Fruit fly (Drosophila melanogaster) whole organism, adult: ENCODE data around the gene Srx.

ENCODE experiments used
- CG11617 ChIP-seq: fragments of 200-800 bp; sonication (Bioruptor generic); optimal IDR thresholded peaks from 2 replicates; lab custom pipeline; 2017; ENCODE audit warnings: mild to moderate bottlenecking, missing biosample characterization, missing genetic modification reagents, missing genetic modification characterization
- CG12768 ChIP-seq: fragments of 200-800 bp; sonication (Bioruptor generic); optimal IDR thresholded peaks from 2 replicates; lab custom pipeline; 2017; ENCODE audit warnings: missing biosample characterization, missing genetic modification characterization, mild to moderate bottlenecking, moderate library complexity, missing genetic modification reagents
- CG33017 ChIP-seq: fragments of 200-800 bp; sonication (Bioruptor generic); optimal IDR thresholded peaks from 2 replicates; lab custom pipeline; 2018; ENCODE audit warnings: missing biosample characterization, mild to moderate bottlenecking, missing genetic modification characterization, moderate library complexity
- CG7045 ChIP-seq: fragments of 200-800 bp; sonication (Bioruptor generic); optimal IDR thresholded peaks from 2 replicates; lab custom pipeline; 2017; ENCODE audit warnings: missing biosample characterization, mild to moderate bottlenecking, missing genetic modification characterization
- CG7101 ChIP-seq: fragments of 200-800 bp; sonication (Bioruptor generic); optimal IDR thresholded peaks from 2 replicates; lab custom pipeline; 2018; ENCODE audit warnings: missing biosample characterization, mild to moderate bottlenecking, missing genetic modification characterization, moderate library complexity
- Crg-1 ChIP-seq: fragments of 200-800 bp; sonication (Bioruptor generic); optimal IDR thresholded peaks from 2 replicates; lab custom pipeline; 2016; ENCODE audit warnings: missing biosample characterization, missing genetic modification characterization
- Mnt ChIP-seq: fragments of 200-800 bp; sonication (Bioruptor generic); optimal IDR thresholded peaks from 2 replicates; lab custom pipeline; 2016; ENCODE audit warnings: missing biosample characterization, mild to moderate bottlenecking, missing genetic modification characterization
- bab1 ChIP-seq: fragments of 200-800 bp; sonication (Bioruptor generic); optimal IDR thresholded peaks from 3 replicates; lab custom pipeline; 2019; ENCODE audit warnings: missing biosample characterization, mild to moderate bottlenecking, missing genetic modification characterization, moderate library complexity
- cnc ChIP-seq, 2 experiments: fragments of >200 bp; optimal IDR thresholded peaks; 2 replicates each; lab custom pipeline; 2017
- kay ChIP-seq: fragments of 200-800 bp; sonication (Bioruptor generic); peaks from one replicate; lab custom pipeline; 2016; ENCODE audit warnings: missing biosample characterization, missing genetic modification characterization, borderline replicate concordance
- ovo ChIP-seq: fragments of 200-800 bp; sonication (Bioruptor generic); optimal IDR thresholded peaks from 2 replicates; lab custom pipeline; 2016; ENCODE audit warnings: missing biosample characterization, missing genetic modification characterization
- pad ChIP-seq: fragments of 200-800 bp; sonication (Bioruptor generic); optimal IDR thresholded peaks from 3 replicates; lab custom pipeline; 2017; ENCODE audit warnings: missing biosample characterization, missing genetic modification characterization, mild to moderate bottlenecking, moderate library complexity, missing genetic modification reagents
- tj ChIP-seq: fragments of 200-800 bp; sonication (Bioruptor generic); optimal IDR thresholded peaks from 3 replicates; lab custom pipeline; 2017; ENCODE audit warnings: missing biosample characterization, mild to moderate bottlenecking, missing genetic modification characterization, moderate library complexity
- toe ChIP-seq: fragments of 200-800 bp; sonication (Bioruptor generic); optimal IDR thresholded peaks from 2 replicates; lab custom pipeline; 2016; ENCODE audit warnings: missing biosample characterization, missing genetic modification characterization

DNA sequence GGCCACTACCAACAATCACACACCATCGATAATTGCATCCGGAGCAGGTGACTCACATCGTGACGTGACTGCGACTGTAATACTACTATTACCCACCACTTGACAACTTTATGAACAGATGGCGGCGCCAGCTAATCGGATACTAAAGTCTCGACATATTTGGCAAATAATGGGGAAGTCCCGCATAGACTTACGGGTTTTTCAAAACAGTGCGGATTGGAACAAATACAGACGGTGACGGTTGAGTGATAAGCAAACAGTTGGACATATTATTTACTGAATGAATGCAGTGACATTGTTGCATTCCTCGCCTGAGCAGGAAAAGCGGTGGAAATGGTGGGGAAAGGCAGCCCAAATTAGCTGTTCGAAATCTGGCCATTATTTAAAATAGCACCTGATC is 19.7 kb downstream of the Srx start:
- no peak for TF ChIP-seq ovo (GFP tag; lab: Kevin White, UChicago)
- no peak for TF ChIP-seq bab1 (GFP tag; lab: Kevin White, UChicago)
- peak; percentile 67 for TF ChIP-seq kay (GFP tag; lab: Kevin White, UChicago)
- TF ChIP-seq CG7101: no peak
- TF ChIP-seq tj (GFP tag; lab: Kevin White, UChicago): no peak
- TF ChIP-seq toe (GFP tag; lab: Kevin White, UChicago): no peak
- no peak for TF ChIP-seq cnc (optimal IDR thresholded peaks at IDR 0.05; lab: Kevin White, UChicago)
- TF ChIP-seq CG33017 (tag; lab: Kevin White, UChicago): no peak
- TF ChIP-seq pad (GFP tag; lab: Kevin White, UChicago): no peak
- no peak for TF ChIP-seq CG7045 (GFP tag; lab: Kevin White, UChicago)
- TF ChIP-seq CG11617 (GFP tag; lab: Kevin White, UChicago): no peak
- TF ChIP-seq Crg-1: no peak
- no peak for TF ChIP-seq Mnt (GFP tag; lab: Kevin White, UChicago)
- no peak for TF ChIP-seq CG12768 (GFP tag; lab: Kevin White, UChicago)
